Worm (Caenorhabditis elegans) whole organism, L4 larva: ENCODE results near the gene F10C2.3.

Source experiments
- F37D6.2 ChIP-seq: sonication (generic microtip); optimal IDR thresholded peaks from 2 replicates; lab custom pipeline; 2016; ENCODE audit warnings: mild to moderate bottlenecking, missing genetic modification characterization, missing compliant biosample characterization
- T20F7.1 ChIP-seq: fragments of 200-800 bp; sonication (Bioruptor generic); optimal IDR thresholded peaks from 2 replicates; lab custom pipeline; 2018; ENCODE audit warnings: mild to moderate bottlenecking, missing genetic modification characterization, missing compliant biosample characterization
- Y48G9A.11 ChIP-seq: fragments of 200-800 bp; sonication (Bioruptor generic); IDR thresholded peaks from 2 replicates; pipeline ENCODE4 v1.3.6; 2022; ENCODE audit warnings: missing genetic modification reagents, missing genetic modification characterization, missing compliant biosample characterization
- Y5F2A.4 ChIP-seq: fragments of 200-800 bp; sonication (Bioruptor generic); optimal IDR thresholded peaks from 2 replicates; lab custom pipeline; 2018; ENCODE audit warnings: mild to moderate bottlenecking, missing genetic modification characterization, missing compliant biosample characterization
- Y75B8A.6 ChIP-seq: fragments of 200-800 bp; sonication (Bioruptor generic); IDR thresholded peaks from 2 replicates; pipeline ENCODE4 v1.3.6; 2022; ENCODE audit warnings: missing genetic modification reagents, missing genetic modification characterization, missing compliant biosample characterization
- ZK337.2 ChIP-seq: fragments of 200-800 bp; sonication (Bioruptor generic); IDR thresholded peaks from 2 replicates; pipeline ENCODE4 v1.3.6; 2022; ENCODE audit warnings: missing genetic modification reagents, missing genetic modification characterization, missing compliant biosample characterization
- aha-1 ChIP-seq: fragments of 150-350 bp; peaks from one replicate; lab custom pipeline; 2014; ENCODE audit warnings: missing biosample characterization, missing genetic modification characterization
- ama-1 ChIP-seq: fragments of 150-350 bp; optimal IDR thresholded peaks from 2 replicates; lab custom pipeline; 2014; ENCODE audit warnings: inconsistent platforms, mixed read lengths
- ceh-20 ChIP-seq: fragments of 200-800 bp; sonication (Bioruptor generic); IDR thresholded peaks from 2 replicates; pipeline ENCODE4 v1.3.6; 2022; ENCODE audit warnings: missing genetic modification reagents, missing genetic modification characterization, missing compliant biosample characterization
- ceh-82 ChIP-seq: sonication (generic microtip); optimal IDR thresholded peaks from 2 replicates; lab custom pipeline; 2017; ENCODE audit warnings: missing biosample characterization, missing genetic modification characterization
- daf-12 ChIP-seq: fragments of 150-350 bp; optimal IDR thresholded peaks from 2 replicates; lab custom pipeline; 2014; ENCODE audit warnings: missing biosample characterization, missing genetic modification reagents, missing genetic modification characterization
- daf-19 ChIP-seq: fragments of 200-800 bp; sonication (Bioruptor generic); conservative IDR thresholded peaks from 2 replicates; pipeline ENCODE4 v1.3.6; 2022; ENCODE audit warnings: missing genetic modification characterization, missing compliant biosample characterization
- dmd-6 ChIP-seq: fragments of 200-800 bp; sonication (Bioruptor generic); IDR thresholded peaks from 2 replicates; pipeline ENCODE4 v1.3.6; 2022; ENCODE audit warnings: missing genetic modification reagents, missing genetic modification characterization, missing compliant biosample characterization
- dpl-1 ChIP-seq: fragments of 150-350 bp; optimal IDR thresholded peaks from 2 replicates; lab custom pipeline; 2014; ENCODE audit warnings: missing biosample characterization, missing genetic modification reagents, missing genetic modification characterization
- duxl-1 ChIP-seq: sonication (generic microtip); optimal IDR thresholded peaks from 2 replicates; lab custom pipeline; 2016; ENCODE audit warnings: mild to moderate bottlenecking, missing genetic modification characterization, moderate library complexity, missing compliant biosample characterization; ENCODE audit not compliant: poor library complexity
- dve-1 ChIP-seq: sonication (generic microtip); optimal IDR thresholded peaks from 2 replicates; lab custom pipeline; 2017; ENCODE audit warnings: antibody characterized with exemption, mild to moderate bottlenecking, missing genetic modification characterization, missing compliant biosample characterization; ENCODE audit not compliant: insufficient read depth
- egl-27 ChIP-seq: sonication (generic microtip); optimal IDR thresholded peaks from 3 replicates; lab custom pipeline; 2017; ENCODE audit warnings: missing biosample characterization, missing genetic modification reagents, missing genetic modification characterization
- egl-43 ChIP-seq: fragments of 200-800 bp; sonication (Bioruptor generic); IDR thresholded peaks from 2 replicates; pipeline ENCODE4 v1.3.6; 2022; ENCODE audit warnings: missing genetic modification reagents, missing genetic modification characterization, missing compliant biosample characterization
- fos-1 ChIP-seq: fragments of 150-350 bp; optimal IDR thresholded peaks from 2 replicates; lab custom pipeline; 2014; ENCODE audit warnings: missing biosample characterization, missing genetic modification characterization
- hlh-11 ChIP-seq: fragments of 200-800 bp; sonication (Bioruptor generic); optimal IDR thresholded peaks from 2 replicates; lab custom pipeline; 2018; ENCODE audit warnings: mild to moderate bottlenecking, missing genetic modification characterization, missing compliant biosample characterization
- hlh-30 ChIP-seq: sonication (generic microtip); optimal IDR thresholded peaks from 2 replicates; lab custom pipeline; 2017; ENCODE audit warnings: antibody characterized with exemption, mild to moderate bottlenecking, missing genetic modification characterization, missing compliant biosample characterization; ENCODE audit not compliant: insufficient read depth
- jun-1 ChIP-seq: fragments of 150-350 bp; optimal IDR thresholded peaks from 2 replicates; lab custom pipeline; 2014; ENCODE audit warnings: missing biosample characterization, missing genetic modification reagents, missing genetic modification characterization
- lim-7 ChIP-seq: fragments of 200-800 bp; sonication (Bioruptor generic); IDR thresholded peaks from 2 replicates; pipeline ENCODE4 v1.3.6; 2022; ENCODE audit warnings: missing genetic modification characterization, missing compliant biosample characterization
- lin-13 ChIP-seq: fragments of 150-350 bp; optimal IDR thresholded peaks from 2 replicates; lab custom pipeline; 2014; ENCODE audit warnings: missing biosample characterization, missing genetic modification reagents, missing genetic modification characterization
- lin-38 ChIP-seq: fragments of 200-800 bp; sonication (Bioruptor generic); IDR thresholded peaks from 2 replicates; pipeline ENCODE4 v1.3.6; 2022; ENCODE audit warnings: missing genetic modification reagents, missing genetic modification characterization, missing compliant biosample characterization
- lin-39 ChIP-seq: fragments of 150-350 bp; optimal IDR thresholded peaks from 2 replicates; lab custom pipeline; 2014; ENCODE audit warnings: missing biosample characterization, missing genetic modification reagents, missing genetic modification characterization
- madf-9 ChIP-seq: fragments of 200-800 bp; sonication (Bioruptor generic); conservative IDR thresholded peaks from 2 replicates; pipeline ENCODE4 v1.3.6; 2022; ENCODE audit warnings: missing genetic modification reagents, missing genetic modification characterization, missing compliant biosample characterization
- mdl-1 ChIP-seq, 2 experiments: fragments of 150-350 bp in 1 of 2; sonication (generic microtip) in 1 of 2; optimal IDR thresholded peaks; 2 replicates each; lab custom pipeline; 2014 to 2017; ENCODE audit warnings: missing biosample characterization in 2 of 2, missing genetic modification characterization in 2 of 2
- mdt-29 ChIP-seq: fragments of 200-800 bp; sonication (Bioruptor generic); IDR thresholded peaks from 2 replicates; pipeline ENCODE4 v1.3.6; 2022; ENCODE audit warnings: missing genetic modification reagents, missing genetic modification characterization, missing compliant biosample characterization
- mep-1 ChIP-seq: fragments of 150-350 bp; sonication (generic microtip); optimal IDR thresholded peaks from 3 replicates; lab custom pipeline; 2014; ENCODE audit warnings: missing biosample characterization, missing genetic modification characterization
- mxl-2 ChIP-seq: fragments of 200-800 bp; sonication (Bioruptor generic); conservative IDR thresholded peaks from 2 replicates; pipeline ENCODE4 v1.3.6; 2022; ENCODE audit warnings: missing genetic modification reagents, missing genetic modification characterization, missing compliant biosample characterization
- nhr-11 ChIP-seq: fragments of 150-350 bp; optimal IDR thresholded peaks from 2 replicates; lab custom pipeline; 2014; ENCODE audit warnings: missing biosample characterization, missing genetic modification characterization
- nhr-25 ChIP-seq: sonication (generic microtip); optimal IDR thresholded peaks from 2 replicates; lab custom pipeline; 2017; ENCODE audit warnings: missing genetic modification characterization, mild to moderate bottlenecking, missing compliant biosample characterization, antibody characterized with exemption, moderate library complexity, borderline replicate concordance; ENCODE audit not compliant: insufficient read depth
- nhr-28 ChIP-seq: fragments of 150-350 bp; optimal IDR thresholded peaks from 2 replicates; lab custom pipeline; 2014; ENCODE audit warnings: missing biosample characterization, missing genetic modification characterization
- nhr-42 ChIP-seq: fragments of 200-800 bp; sonication (Bioruptor generic); IDR thresholded peaks from 2 replicates; pipeline ENCODE4 v1.3.6; 2022; ENCODE audit warnings: missing genetic modification characterization, missing compliant biosample characterization
- nhr-48 ChIP-seq: sonication (generic microtip); optimal IDR thresholded peaks from 2 replicates; lab custom pipeline; 2016; ENCODE audit warnings: mild to moderate bottlenecking, missing genetic modification characterization, missing compliant biosample characterization
- nhr-76 ChIP-seq: fragments of 150-350 bp; optimal IDR thresholded peaks from 2 replicates; lab custom pipeline; 2014; ENCODE audit warnings: missing biosample characterization, missing genetic modification characterization
- nhr-77 ChIP-seq: fragments of 150-350 bp; optimal IDR thresholded peaks from 2 replicates; lab custom pipeline; 2014; ENCODE audit warnings: missing biosample characterization, missing genetic modification characterization
- pqm-1 ChIP-seq: sonication (generic microtip); optimal IDR thresholded peaks from 2 replicates; lab custom pipeline; 2017; ENCODE audit warnings: missing biosample characterization, missing genetic modification characterization
- skn-1 ChIP-seq: fragments of 150-350 bp; optimal IDR thresholded peaks from 2 replicates; lab custom pipeline; 2014; ENCODE audit warnings: missing biosample characterization, missing genetic modification characterization
- snpc-4 ChIP-seq: fragments of 150-350 bp; optimal IDR thresholded peaks from 2 replicates; lab custom pipeline; 2014; ENCODE audit warnings: missing biosample characterization, missing genetic modification characterization
- spr-1 ChIP-seq: sonication (generic microtip); optimal IDR thresholded peaks from 2 replicates; lab custom pipeline; 2016; ENCODE audit warnings: mild to moderate bottlenecking, missing genetic modification characterization, missing compliant biosample characterization
- spr-3 ChIP-seq: fragments of 200-800 bp; sonication (Bioruptor generic); optimal IDR thresholded peaks from 2 replicates; lab custom pipeline; 2018; ENCODE audit warnings: mild to moderate bottlenecking, missing genetic modification characterization, missing compliant biosample characterization
- tra-1 ChIP-seq: fragments of 200-800 bp; sonication (Bioruptor generic); IDR thresholded peaks from 2 replicates; pipeline ENCODE4 v1.3.6; 2022; ENCODE audit warnings: missing genetic modification reagents, missing genetic modification characterization, missing compliant biosample characterization
- unc-130 ChIP-seq: sonication (generic microtip); optimal IDR thresholded peaks from 2 replicates; lab custom pipeline; 2016; ENCODE audit warnings: missing genetic modification reagents, missing genetic modification characterization, missing compliant biosample characterization
- unc-39 ChIP-seq: sonication (generic microtip); optimal IDR thresholded peaks from 2 replicates; lab custom pipeline; 2017; ENCODE audit warnings: missing biosample characterization, missing genetic modification characterization
- zfp-3 ChIP-seq: fragments of 200-800 bp; sonication (Bioruptor generic); conservative IDR thresholded peaks from 2 replicates; pipeline ENCODE4 v1.3.6; 2022; ENCODE audit warnings: missing genetic modification reagents, missing genetic modification characterization, missing compliant biosample characterization
- zip-11 ChIP-seq: fragments of 200-800 bp; sonication (Bioruptor generic); IDR thresholded peaks from 2 replicates; pipeline ENCODE4 v1.3.6; 2022; ENCODE audit warnings: missing genetic modification characterization, missing compliant biosample characterization
- zip-2 ChIP-seq: fragments of 150-350 bp; optimal IDR thresholded peaks from 2 replicates; lab custom pipeline; 2014; ENCODE audit warnings: missing biosample characterization, missing genetic modification characterization
- ztf-11 ChIP-seq: fragments of 150-350 bp; optimal IDR thresholded peaks from 2 replicates; lab custom pipeline; 2014; ENCODE audit warnings: missing biosample characterization, missing genetic modification characterization

Gene F10C2.3

DNA sequence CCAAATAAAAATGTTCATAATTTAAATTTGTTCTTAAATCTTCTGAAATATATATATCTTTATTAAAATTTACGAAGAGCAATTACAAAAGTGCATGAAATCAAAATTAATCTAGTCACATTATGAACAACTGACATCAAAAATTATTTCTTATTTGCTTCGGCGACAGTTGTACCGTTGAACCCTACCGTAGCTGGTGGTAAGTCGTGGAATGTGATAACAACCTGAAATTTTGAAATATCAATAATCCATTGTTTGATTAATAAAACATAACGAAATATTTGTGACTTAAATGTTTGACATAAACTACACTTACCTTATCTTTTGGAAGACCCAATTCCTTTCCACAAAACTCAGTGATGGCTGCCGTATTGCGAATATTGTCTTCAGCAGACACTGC, 43.4 kb upstream of the F10C2.3 start (continued):
- TF ChIP-seq dve-1 (tag; lab: Kevin White, UChicago) (peak; percentile 68), Y48G9A.11 (GFP tag; lab: Robert Waterston, UW) (no peak), tra-1 (GFP tag; lab: Robert Waterston, UW) (0 out of 2 replicates have a peak, but pooled peaks have one; percentile 46), aha-1 (tag; lab: Kevin White, UChicago) (no peak), nhr-25 (tag; lab: Kevin White, UChicago) (no peak), nhr-11 (tag; lab: Kevin White, UChicago) (no peak), pqm-1 (tag; lab: Kevin White, UChicago) (peak; percentile 34), Y5F2A.4 (GFP tag; lab: Kevin White, UChicago) (no peak), dmd-6 (GFP tag; lab: Robert Waterston, UW) (peak; percentile 80), T20F7.1 (GFP tag; lab: Kevin White, UChicago) (peak; percentile 56), ceh-20 (no peak)

- TF ChIP-seq zip-11 (GFP tag; lab: Robert Waterston, UW) (no peak), hlh-11 (tag; lab: Kevin White, UChicago) (peak; percentile 39), tra-1 (GFP tag; lab: Robert Waterston, UW) (no peak), unc-130 (no peak), nhr-48 (tag; lab: Kevin White, UChicago) (no peak), lin-38 (0 out of 2 replicates have a peak, but pooled peaks have one; percentile 24), mdt-29 (GFP tag; lab: Robert Waterston, UW) (no peak), nhr-76 (tag; lab: Kevin White, UChicago) (no peak), nhr-42 (GFP tag; lab: Robert Waterston, UW) (no peak), spr-1 (tag; lab: Kevin White, UChicago) (no peak), nhr-28 (peak; percentile 71), zip-2 (tag; lab: Kevin White, UChicago) (no peak), unc-39 (tag; lab: Kevin White, UChicago) (no peak), spr-3 (GFP tag; lab: Kevin White, UChicago) (no peak), daf-19 (no peak), dpl-1 (GFP tag; lab: Kevin White, UChicago) (no peak), mdl-1 (tag; optimal IDR thresholded peaks at IDR 0.05; lab: Kevin White, UChicago) (peak in 1 of 2 experiments; percentile 33), zfp-3 (GFP tag; lab: Robert Waterston, UW) (no peak), jun-1 (tag; lab: Kevin White, UChicago) (no peak), lin-13 (GFP tag; lab: Kevin White, UChicago) (no peak), egl-27 (tag; lab: Kevin White, UChicago) (no peak), lim-7 (GFP tag; lab: Robert Waterston, UW) (no peak), skn-1 (no peak), madf-9 (GFP tag; lab: Robert Waterston, UW) (no peak), Y75B8A.6 (GFP tag; lab: Robert Waterston, UW) (no peak), ama-1 (lab: Kevin White, UChicago) (peak; percentile 15), F37D6.2 (tag; lab: Kevin White, UChicago) (no peak), mep-1 (tag; lab: Kevin White, UChicago) (no peak), duxl-1 (tag; lab: Kevin White, UChicago) (no peak), dve-1 (tag; lab: Kevin White, UChicago) (no peak), hlh-30 (tag; lab: Kevin White, UChicago) (peak; percentile 4), ztf-11 (no peak), egl-43 (GFP tag; lab: Robert Waterston, UW) (no peak), fos-1 (tag; lab: Kevin White, UChicago) (no peak), T20F7.1 (GFP tag; lab: Kevin White, UChicago) (no peak), nhr-77 (tag; lab: Kevin White, UChicago) (no peak), daf-12 (tag; lab: Kevin White, UChicago) (no peak), aha-1 (tag; lab: Kevin White, UChicago) (no peak), mxl-2 (GFP tag; lab: Robert Waterston, UW) (no peak), lin-39 (tag; lab: Kevin White, UChicago) (no peak), ZK337.2 (no peak), ceh-82 (tag; lab: Kevin White, UChicago) (no peak), snpc-4 (tag; lab: Kevin White, UChicago) (no peak)
Measured at ce11 chrV:11978179-11978578, 41.9 kb upstream of the F10C2.3 start, which contains the start of gene mif-2. Gene mif-2 (minus strand): TSS chrV:11978459.
